Worm (Caenorhabditis elegans) whole organism, L1 larva: ENCODE measurements around the gene F13B6.3.

ENCODE experiments used
- C16A3.4 ChIP-seq: fragments of 150-350 bp; optimal IDR thresholded peaks from 2 replicates; lab custom pipeline; 2014; ENCODE audit warnings: missing biosample characterization, missing genetic modification characterization
- C34B4.2 ChIP-seq: sonication (generic microtip); optimal IDR thresholded peaks from 2 replicates; lab custom pipeline; 2017; ENCODE audit warnings: mild to moderate bottlenecking, missing genetic modification characterization, missing compliant biosample characterization
- aha-1 ChIP-seq: fragments of 150-350 bp; optimal IDR thresholded peaks from 2 replicates; lab custom pipeline; 2014; ENCODE audit warnings: missing biosample characterization, missing genetic modification characterization
- aly-2 ChIP-seq: fragments of 150-350 bp; optimal IDR thresholded peaks from 2 replicates; lab custom pipeline; 2014; ENCODE audit warnings: missing biosample characterization, missing genetic modification characterization
- ceh-88 ChIP-seq: fragments of 200-800 bp; sonication (Bioruptor generic); IDR thresholded peaks from 2 replicates; pipeline ENCODE4 v1.3.6; 2022; ENCODE audit warnings: missing genetic modification characterization, missing compliant biosample characterization
- ceh-90 ChIP-seq: sonication (generic microtip); optimal IDR thresholded peaks from 2 replicates; lab custom pipeline; 2016; ENCODE audit warnings: missing genetic modification characterization, missing compliant biosample characterization
- dpl-1 ChIP-seq, 3 experiments: fragments of 150-350 bp in 2 of 3; sonication (generic microtip) in 1 of 3; optimal IDR thresholded peaks; 2 replicates each; lab custom pipeline; 2014 to 2017; ENCODE audit warnings: missing biosample characterization in 3 of 3, missing genetic modification characterization in 3 of 3, missing genetic modification reagents in 3 of 3
- dsc-1 ChIP-seq: sonication (generic microtip); optimal IDR thresholded peaks from 2 replicates; lab custom pipeline; 2016; ENCODE audit warnings: mild to moderate bottlenecking, missing genetic modification characterization, missing compliant biosample characterization
- efl-1 ChIP-seq, 4 experiments: fragments of 150-350 bp; optimal IDR thresholded peaks in 3 of 4; peaks in 1 of 4; 1 replicate in 1 of 4; 2 replicates in 3 of 4; lab custom pipeline; 2014; ENCODE audit warnings: missing biosample characterization in 2 of 4, missing genetic modification characterization in 2 of 4, missing genetic modification reagents in 2 of 4
- efl-3 ChIP-seq: fragments of 200-800 bp; sonication (Bioruptor generic); optimal IDR thresholded peaks from 2 replicates; lab custom pipeline; 2018; ENCODE audit warnings: mild to moderate bottlenecking, missing genetic modification characterization, missing compliant biosample characterization
- egl-27 ChIP-seq, 2 experiments: fragments of 150-350 bp in 1 of 2; sonication (generic microtip); optimal IDR thresholded peaks; 3 replicates each; lab custom pipeline; 2017 to 2018; ENCODE audit warnings: missing biosample characterization in 2 of 2, missing genetic modification characterization in 2 of 2, missing genetic modification reagents in 2 of 2
- fkh-10 ChIP-seq: sonication (generic microtip); optimal IDR thresholded peaks from 2 replicates; lab custom pipeline; 2017; ENCODE audit warnings: missing biosample characterization, missing genetic modification reagents, missing genetic modification characterization
- fos-1 ChIP-seq: fragments of 150-350 bp; optimal IDR thresholded peaks from 2 replicates; lab custom pipeline; 2014; ENCODE audit warnings: missing biosample characterization, missing genetic modification characterization
- grh-1 ChIP-seq: fragments of 200-800 bp; sonication (Bioruptor generic); IDR thresholded peaks from 2 replicates; pipeline ENCODE4 v1.3.6; 2022; ENCODE audit warnings: missing genetic modification reagents, missing genetic modification characterization, missing compliant biosample characterization
- hpl-2 ChIP-seq: fragments of 150-350 bp; optimal IDR thresholded peaks from 2 replicates; lab custom pipeline; 2014; ENCODE audit warnings: missing biosample characterization, missing genetic modification reagents, missing genetic modification characterization
- isw-1 ChIP-seq: fragments of 200-800 bp; sonication (Bioruptor generic); IDR thresholded peaks from 2 replicates; pipeline ENCODE4 v1.3.6; 2022; ENCODE audit warnings: missing genetic modification characterization, missing compliant biosample characterization
- lin-14 ChIP-seq: fragments of 200-800 bp; sonication (Bioruptor generic); optimal IDR thresholded peaks from 2 replicates; lab custom pipeline; 2018; ENCODE audit warnings: mild to moderate bottlenecking, missing genetic modification characterization, moderate library complexity, missing compliant biosample characterization
- lin-35 ChIP-seq, 2 experiments: fragments of 150-350 bp; optimal IDR thresholded peaks; 2 replicates each; lab custom pipeline; 2014; ENCODE audit warnings: missing biosample characterization in 2 of 2, missing genetic modification characterization in 2 of 2, missing genetic modification reagents in 2 of 2
- lin-39 ChIP-seq: fragments of 150-350 bp; optimal IDR thresholded peaks from 2 replicates; lab custom pipeline; 2014; ENCODE audit warnings: missing biosample characterization, missing genetic modification reagents, missing genetic modification characterization
- mef-2 ChIP-seq: fragments of 150-350 bp; optimal IDR thresholded peaks from 2 replicates; lab custom pipeline; 2014; ENCODE audit warnings: missing biosample characterization, missing genetic modification characterization
- mep-1 ChIP-seq: fragments of 150-350 bp; optimal IDR thresholded peaks from 2 replicates; lab custom pipeline; 2014; ENCODE audit warnings: missing biosample characterization, missing genetic modification characterization
- nhr-12 ChIP-seq: sonication (generic microtip); optimal IDR thresholded peaks from 2 replicates; lab custom pipeline; 2017; ENCODE audit warnings: missing biosample characterization, missing genetic modification characterization
- nhr-19 ChIP-seq: fragments of 200-800 bp; sonication (Bioruptor generic); conservative IDR thresholded peaks from 2 replicates; pipeline ENCODE4 v1.3.6; 2022; ENCODE audit warnings: missing genetic modification characterization, missing compliant biosample characterization
- nhr-20 ChIP-seq: sonication (generic microtip); optimal IDR thresholded peaks from 2 replicates; lab custom pipeline; 2016; ENCODE audit warnings: mild to moderate bottlenecking, missing genetic modification characterization, missing compliant biosample characterization
- nhr-237 ChIP-seq: fragments of 150-350 bp; optimal IDR thresholded peaks from 2 replicates; lab custom pipeline; 2014; ENCODE audit warnings: missing biosample characterization, missing genetic modification characterization
- nhr-28 ChIP-seq: fragments of 150-350 bp; optimal IDR thresholded peaks from 2 replicates; lab custom pipeline; 2014; ENCODE audit warnings: missing biosample characterization, missing genetic modification characterization
- nhr-71 ChIP-seq: sonication (generic microtip); optimal IDR thresholded peaks from 2 replicates; lab custom pipeline; 2016; ENCODE audit warnings: mild to moderate bottlenecking, missing genetic modification characterization, moderate library complexity, missing compliant biosample characterization
- nhr-77 ChIP-seq: fragments of 150-350 bp; optimal IDR thresholded peaks from 2 replicates; lab custom pipeline; 2014; ENCODE audit warnings: missing biosample characterization, missing genetic modification characterization
- nhr-85 ChIP-seq: sonication (generic microtip); peaks from one replicate; lab custom pipeline; 2016; ENCODE audit warnings: missing genetic modification characterization, inconsistent platforms, missing compliant biosample characterization
- nhr-90 ChIP-seq: sonication (generic microtip); optimal IDR thresholded peaks from 2 replicates; lab custom pipeline; 2016; ENCODE audit warnings: mild to moderate bottlenecking, missing genetic modification characterization, missing compliant biosample characterization; ENCODE audit not compliant: poor library complexity
- pax-3 ChIP-seq: fragments of 200-800 bp; sonication (Bioruptor generic); optimal IDR thresholded peaks from 2 replicates; lab custom pipeline; 2018; ENCODE audit warnings: mild to moderate bottlenecking, missing genetic modification characterization, moderate library complexity, missing compliant biosample characterization
- rnt-1 ChIP-seq: sonication (generic microtip); optimal IDR thresholded peaks from 2 replicates; lab custom pipeline; 2016; ENCODE audit warnings: mild to moderate bottlenecking, missing genetic modification characterization, moderate library complexity, missing compliant biosample characterization
- snu-23 ChIP-seq: sonication (generic microtip); optimal IDR thresholded peaks from 2 replicates; lab custom pipeline; 2016; ENCODE audit warnings: missing genetic modification characterization, missing compliant biosample characterization
- swsn-7 ChIP-seq: sonication (generic microtip); optimal IDR thresholded peaks from 2 replicates; lab custom pipeline; 2016; ENCODE audit warnings: missing genetic modification characterization, missing compliant biosample characterization
- tbx-2 ChIP-seq: sonication (generic microtip); optimal IDR thresholded peaks from 2 replicates; lab custom pipeline; 2016; ENCODE audit warnings: missing genetic modification characterization, missing compliant biosample characterization
- unc-30 ChIP-seq: sonication (generic microtip); optimal IDR thresholded peaks from 2 replicates; lab custom pipeline; 2017; ENCODE audit warnings: missing biosample characterization, missing genetic modification characterization
- unc-86 ChIP-seq: sonication (generic microtip); optimal IDR thresholded peaks from 2 replicates; lab custom pipeline; 2016; ENCODE audit warnings: missing genetic modification characterization, missing compliant biosample characterization
- unc-98 ChIP-seq: fragments of 200-800 bp; sonication (Bioruptor generic); IDR thresholded peaks from 2 replicates; pipeline ENCODE4 v1.3.6; 2022; ENCODE audit warnings: missing genetic modification characterization, missing compliant biosample characterization
- xbp-1 ChIP-seq: sonication (generic microtip); optimal IDR thresholded peaks from 2 replicates; lab custom pipeline; 2016; ENCODE audit warnings: missing genetic modification characterization, missing compliant biosample characterization
- zag-1 ChIP-seq: fragments of 150-350 bp; optimal IDR thresholded peaks from 2 replicates; lab custom pipeline; 2014; ENCODE audit warnings: missing biosample characterization, missing genetic modification characterization
- ztf-11 ChIP-seq, 2 experiments: sonication (generic microtip); optimal IDR thresholded peaks; 2 replicates each; lab custom pipeline; 2016 to 2017; ENCODE audit warnings: missing genetic modification characterization in 2 of 2, missing biosample characterization in 1 of 2, missing compliant biosample characterization in 1 of 2

Gene F13B6.3

DNA sequence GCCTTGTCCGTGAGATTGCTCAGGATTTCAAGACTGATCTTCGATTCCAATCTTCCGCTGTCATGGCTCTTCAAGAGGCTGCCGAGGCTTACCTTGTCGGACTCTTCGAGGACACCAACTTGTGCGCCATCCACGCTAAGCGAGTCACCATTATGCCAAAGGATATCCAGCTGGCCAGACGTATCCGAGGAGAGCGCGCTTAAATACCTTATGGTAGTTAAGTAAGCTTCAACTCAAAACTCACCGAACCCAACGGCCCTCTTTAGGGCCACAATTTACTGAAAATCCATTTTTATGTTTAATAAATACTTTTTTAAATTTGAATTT, 22.7 kb upstream of the F13B6.3 start:
- no peak for TF ChIP-seq dsc-1 (tag; lab: Kevin White, UChicago)
- no peak for TF ChIP-seq aly-2
- no peak for TF ChIP-seq unc-86 (tag; lab: Kevin White, UChicago)
- no peak for TF ChIP-seq nhr-12 (tag; lab: Kevin White, UChicago)
- TF ChIP-seq mef-2 (tag; lab: Kevin White, UChicago): no peak
- no peak for TF ChIP-seq zag-1

DNA sequence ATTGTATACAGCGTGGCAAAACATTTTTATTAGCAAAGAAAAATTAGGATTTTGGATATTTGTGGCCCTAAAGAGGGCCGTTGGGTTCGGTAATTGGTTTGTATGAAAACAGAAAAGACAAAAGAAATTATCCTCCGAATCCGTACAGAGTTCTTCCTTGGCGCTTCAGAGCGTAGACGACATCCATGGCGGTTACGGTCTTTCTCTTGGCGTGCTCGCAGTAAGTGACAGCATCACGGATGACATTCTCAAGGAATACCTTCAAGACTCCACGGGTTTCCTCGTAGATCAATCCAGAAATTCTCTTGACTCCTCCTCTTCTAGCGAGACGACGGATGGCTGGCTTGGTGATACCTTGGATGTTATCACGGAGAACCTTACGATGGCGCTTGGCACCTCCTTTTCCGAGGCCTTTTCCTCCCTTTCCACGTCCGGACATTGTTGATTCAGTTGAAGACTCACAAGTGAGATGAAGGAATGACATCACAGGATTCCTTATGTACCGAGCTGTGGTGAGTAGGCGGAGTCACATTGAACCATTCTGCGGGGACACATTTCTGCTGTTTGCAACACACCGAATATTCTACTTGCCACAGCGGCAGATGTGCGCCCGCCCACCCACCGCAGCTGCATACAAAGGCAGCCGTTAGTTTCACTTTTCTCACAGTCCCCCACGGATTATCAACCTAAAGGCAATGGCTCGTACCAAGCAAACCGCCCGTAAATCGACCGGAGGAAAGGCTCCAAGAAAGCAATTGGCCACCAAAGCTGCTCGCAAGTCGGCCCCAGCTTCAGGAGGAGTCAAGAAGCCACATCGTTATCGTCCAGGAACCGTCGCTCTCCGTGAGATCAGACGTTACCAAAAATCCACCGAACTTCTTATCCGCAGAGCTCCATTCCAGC, 22.0 kb upstream of the F13B6.3 start, which contains the start of the genes his-60 and his-59:
Gene his-60 (minus strand): TSS at position 439 of the 903 bp plus-strand sequence.
Gene his-59 (plus strand): TSS at position 696 of the 903 bp plus-strand sequence.
- TF ChIP-seq nhr-28: no peak
- TF ChIP-seq C16A3.4 (tag; lab: Kevin White, UChicago): peak; percentile 36
- no peak for TF ChIP-seq fos-1 (tag; lab: Kevin White, UChicago)
- TF ChIP-seq dpl-1 (GFP tag; optimal IDR thresholded peaks at IDR 0.05; lab: Kevin White, UChicago): no peak
- peak; percentile 36 for TF ChIP-seq lin-39 (tag; lab: Kevin White, UChicago)
- no peak for TF ChIP-seq egl-27 (tag; optimal IDR thresholded peaks at IDR 0.05; lab: Kevin White, UChicago)
- peak in 1 of 2 experiments; percentile 93 for TF ChIP-seq ztf-11 (tag; optimal IDR thresholded peaks at IDR 0.05; lab: Kevin White, UChicago)
- TF ChIP-seq efl-3 (GFP tag; lab: Kevin White, UChicago): peak; percentile 70
- peak; percentile 68 for TF ChIP-seq swsn-7 (tag; lab: Kevin White, UChicago)
- TF ChIP-seq pax-3 (tag; lab: Kevin White, UChicago): no peak
- TF ChIP-seq nhr-71 (tag; lab: Kevin White, UChicago): peak; percentile 57
- TF ChIP-seq isw-1 (GFP tag; lab: Robert Waterston, UW): peak; percentile 7; the same call in 1 of the 2 replicates
- peak; percentile 67 for TF ChIP-seq lin-14 (GFP tag; lab: Kevin White, UChicago)
- TF ChIP-seq xbp-1 (tag; lab: Kevin White, UChicago): peak; percentile 19
- TF ChIP-seq snu-23 (GFP tag; lab: Kevin White, UChicago): peak; percentile 55
- TF ChIP-seq tbx-2: peak; percentile 47
- TF ChIP-seq nhr-19: peak; percentile 41
- no peak for TF ChIP-seq mef-2 (tag; lab: Kevin White, UChicago)
- TF ChIP-seq fkh-10 (GFP tag; lab: Kevin White, UChicago): no peak
- TF ChIP-seq C34B4.2 (tag; lab: Kevin White, UChicago): no peak
- peak; percentile 8 to 28 for TF ChIP-seq efl-1 (optimal IDR thresholded peaks at IDR 0.05; lab: Kevin White, UChicago)
- no peak for TF ChIP-seq efl-1 (GFP tag; optimal IDR thresholded peaks at IDR 0.05 in 1 of 2; lab: Kevin White, UChicago)
- TF ChIP-seq nhr-20 (tag; lab: Kevin White, UChicago): peak; percentile 43
- no peak for TF ChIP-seq aha-1 (tag; lab: Kevin White, UChicago)
- TF ChIP-seq nhr-77 (tag; lab: Kevin White, UChicago): no peak
- no peak for TF ChIP-seq ceh-90 (tag; lab: Kevin White, UChicago)
- TF ChIP-seq nhr-85: peak; percentile 79
- TF ChIP-seq nhr-237: no peak
- 0 out of 2 replicates have a peak, but pooled peaks have one; percentile 14 for TF ChIP-seq ceh-88
- no peak for TF ChIP-seq nhr-12 (tag; lab: Kevin White, UChicago)
- TF ChIP-seq hpl-2 (GFP tag; lab: Kevin White, UChicago): no peak
- peak; percentile 63 for TF ChIP-seq nhr-90 (tag; lab: Kevin White, UChicago)
- TF ChIP-seq unc-86 (tag; lab: Kevin White, UChicago): peak; percentile 58
- no peak for TF ChIP-seq unc-98 (GFP tag; lab: Robert Waterston, UW)
- peak; percentile 58 for TF ChIP-seq mep-1 (tag; lab: Kevin White, UChicago)
- no peak for TF ChIP-seq unc-30 (tag; lab: Kevin White, UChicago)
- peak; percentile 31 for TF ChIP-seq rnt-1 (tag; lab: Kevin White, UChicago)
- no peak for TF ChIP-seq lin-35 (GFP tag; optimal IDR thresholded peaks at IDR 0.05; lab: Kevin White, UChicago)
- TF ChIP-seq grh-1: peak; percentile 47; the same call in 1 of the 2 replicates
